Fruit fly (Drosophila melanogaster) whole organism, pupa: Measurements from ENCODE around the gene CG31457.

Experiments
- CG10348 ChIP-seq: fragments of 200-800 bp; sonication (Bioruptor generic); IDR thresholded peaks from 2 replicates; pipeline ENCODE4 v1.3.6; 2022; ENCODE audit warnings: missing biosample characterization, missing genetic modification characterization
- CG12605 ChIP-seq: fragments of 200-800 bp; sonication (Bioruptor generic); IDR thresholded peaks from 2 replicates; pipeline ENCODE4 v1.3.6; 2022; ENCODE audit warnings: missing biosample characterization, missing genetic modification characterization
- CG13204 ChIP-seq: fragments of 200-800 bp; sonication (Bioruptor generic); optimal IDR thresholded peaks from 2 replicates; lab custom pipeline; 2018; ENCODE audit warnings: missing biosample characterization, mild to moderate bottlenecking, missing genetic modification characterization, moderate library complexity
- CG14655 ChIP-seq: fragments of 200-800 bp; sonication (Bioruptor generic); optimal IDR thresholded peaks from 3 replicates; lab custom pipeline; 2017; ENCODE audit warnings: mild to moderate bottlenecking, missing biosample characterization, missing genetic modification reagents, missing genetic modification characterization
- CG15710 ChIP-seq: fragments of 200-800 bp; sonication (Bioruptor generic); optimal IDR thresholded peaks from 2 replicates; lab custom pipeline; 2018; ENCODE audit warnings: missing biosample characterization, mild to moderate bottlenecking, missing genetic modification characterization, moderate library complexity
- CG32121 ChIP-seq: fragments of 200-800 bp; sonication (Bioruptor generic); IDR thresholded peaks from 2 replicates; pipeline ENCODE4 v1.3.6; 2022; ENCODE audit warnings: missing biosample characterization, missing genetic modification characterization
- CG34367 ChIP-seq: fragments of 200-800 bp; sonication (Bioruptor generic); optimal IDR thresholded peaks from 2 replicates; lab custom pipeline; 2018; ENCODE audit warnings: missing biosample characterization, mild to moderate bottlenecking, missing genetic modification characterization
- CG4496 ChIP-seq: fragments of 200-800 bp; sonication (Bioruptor generic); IDR thresholded peaks from 3 replicates; pipeline ENCODE4 v1.3.6; 2022; ENCODE audit warnings: missing biosample characterization, missing genetic modification characterization
- CG8159 ChIP-seq: fragments of 200-800 bp; sonication (Bioruptor generic); optimal IDR thresholded peaks from 3 replicates; lab custom pipeline; 2018; ENCODE audit warnings: missing biosample characterization, mild to moderate bottlenecking, missing genetic modification characterization, moderate library complexity
- CG8301 ChIP-seq: fragments of 200-800 bp; sonication (Bioruptor generic); optimal IDR thresholded peaks from 2 replicates; lab custom pipeline; 2018; ENCODE audit warnings: missing biosample characterization, mild to moderate bottlenecking, missing genetic modification characterization
- CG9948 ChIP-seq: fragments of 200-800 bp; sonication (Bioruptor generic); optimal IDR thresholded peaks from 2 replicates; lab custom pipeline; 2018; ENCODE audit warnings: missing biosample characterization, mild to moderate bottlenecking, missing genetic modification characterization, moderate library complexity
- D1 ChIP-seq: fragments of 200-800 bp; sonication (Bioruptor generic); optimal IDR thresholded peaks from 2 replicates; lab custom pipeline; 2018; ENCODE audit warnings: missing biosample characterization, mild to moderate bottlenecking, missing genetic modification characterization, moderate library complexity
- EcR ChIP-seq: fragments of 200-800 bp; sonication (Bioruptor generic); optimal IDR thresholded peaks from 3 replicates; lab custom pipeline; 2019; ENCODE audit warnings: missing biosample characterization, missing genetic modification characterization, mild to moderate bottlenecking, moderate library complexity, missing genetic modification reagents
- Ets98B ChIP-seq: fragments of 200-800 bp; sonication (Bioruptor generic); IDR thresholded peaks from 2 replicates; pipeline ENCODE4 v1.3.6; 2022; ENCODE audit warnings: missing biosample characterization, missing genetic modification characterization
- Pif1A ChIP-seq: fragments of 200-800 bp; sonication (Bioruptor generic); optimal IDR thresholded peaks from 3 replicates; lab custom pipeline; 2016; ENCODE audit warnings: missing biosample characterization, missing genetic modification characterization
- Pif1B ChIP-seq: fragments of 200-800 bp; sonication (Bioruptor generic); optimal IDR thresholded peaks from 3 replicates; lab custom pipeline; 2016; ENCODE audit warnings: missing biosample characterization, missing genetic modification characterization
- Snoo ChIP-seq: fragments of 200-800 bp; sonication (Bioruptor generic); optimal IDR thresholded peaks from 3 replicates; lab custom pipeline; 2017; ENCODE audit warnings: missing biosample characterization, mild to moderate bottlenecking, missing genetic modification characterization, inconsistent platforms
- fd96Ca ChIP-seq: fragments of 200-800 bp; sonication (Bioruptor generic); IDR thresholded peaks from 3 replicates; pipeline ENCODE4 v1.3.6; 2022; ENCODE audit warnings: missing biosample characterization, missing genetic modification characterization
- gl ChIP-seq: fragments of 200-800 bp; sonication (Bioruptor generic); optimal IDR thresholded peaks from 2 replicates; lab custom pipeline; 2018; ENCODE audit warnings: missing biosample characterization, mild to moderate bottlenecking, missing genetic modification characterization
- rn ChIP-seq: fragments of 200-800 bp; sonication (Bioruptor generic); IDR thresholded peaks from 2 replicates; pipeline ENCODE4 v1.3.6; 2022; ENCODE audit warnings: missing biosample characterization, missing genetic modification characterization

The CG31457 gene

dm6 chr3R:23091586-23092228 lies 36.1 kb downstream of the CG31457 start, which contains the start of the genes CG17110 and CG6726:
Gene CG17110, plus strand, starts transcription at chr3R:23091724.
Gene CG6726, plus strand, starts transcription at chr3R:23091724.
- TF ChIP-seq CG15710 (tag; lab: Kevin White, UChicago) (no peak), CG13204 (GFP tag; lab: Kevin White, UChicago) (no peak), CG14655 (GFP tag; lab: Kevin White, UChicago) (no peak), CG4496 (GFP tag; lab: Robert Waterston, UW) (no peak), CG34367 (tag; lab: Kevin White, UChicago) (no peak), CG32121 (GFP tag; lab: Robert Waterston, UW) (no peak), D1 (tag; lab: Kevin White, UChicago) (no peak), EcR (GFP tag; lab: Kevin White, UChicago) (no peak), rn (GFP tag; lab: Robert Waterston, UW) (no peak), CG12605 (GFP tag; lab: Robert Waterston, UW) (no peak), CG9948 (tag; lab: Kevin White, UChicago) (no peak), Snoo (tag; lab: Kevin White, UChicago) (no peak)

- TF ChIP-seq CG8301 (tag; lab: Kevin White, UChicago) (no peak), CG12605 (GFP tag; lab: Robert Waterston, UW) (no peak), CG32121 (GFP tag; lab: Robert Waterston, UW) (no peak), gl (no peak), CG8159 (no peak), Snoo (tag; lab: Kevin White, UChicago) (no peak)
- TF ChIP-seq, all 21 proteins: peak for 0
These were observed 39.5 kb downstream of the CG31457 start for dm6 chr3R:23088252-23088651.

dm6 chr3R:23081265-23081664 lies 46.5 kb downstream of the CG31457 start:
- no peak for TF ChIP-seq rn (GFP tag; lab: Robert Waterston, UW)
- TF ChIP-seq Pif1B: no peak
- TF ChIP-seq CG4496 (GFP tag; lab: Robert Waterston, UW): no peak
- TF ChIP-seq Snoo (tag; lab: Kevin White, UChicago): no peak
- TF ChIP-seq CG9948 (tag; lab: Kevin White, UChicago): no peak
- TF ChIP-seq fd96Ca (GFP tag; lab: Robert Waterston, UW): no peak
- no peak for TF ChIP-seq gl
- TF ChIP-seq CG12605 (GFP tag; lab: Robert Waterston, UW): no peak
- no peak for TF ChIP-seq CG15710 (tag; lab: Kevin White, UChicago)
- no peak for TF ChIP-seq CG8159
- TF ChIP-seq Pif1A: no peak
- no peak for TF ChIP-seq CG10348 (GFP tag; lab: Robert Waterston, UW)
- no peak for TF ChIP-seq D1 (tag; lab: Kevin White, UChicago)
- TF ChIP-seq EcR (GFP tag; lab: Kevin White, UChicago): no peak
- TF ChIP-seq Ets98B (GFP tag; lab: Robert Waterston, UW): no peak
